Worm (Caenorhabditis elegans) whole organism, L1 larva: ENCODE measurements around the gene mes-6.

Source experiments
- Y116A8C.19 ChIP-seq: sonication (generic microtip); optimal IDR thresholded peaks from 2 replicates; lab custom pipeline; 2016; ENCODE audit warnings: missing compliant biosample characterization, missing genetic modification characterization, borderline replicate concordance
- dpl-1 ChIP-seq, 3 experiments: fragments of 150-350 bp in 2 of 3; sonication (generic microtip) in 1 of 3; optimal IDR thresholded peaks; 2 replicates each; lab custom pipeline; 2014 to 2017; ENCODE audit warnings: missing biosample characterization in 3 of 3, missing genetic modification characterization in 3 of 3, missing genetic modification reagents in 3 of 3
- efl-1 ChIP-seq, 4 experiments: fragments of 150-350 bp; optimal IDR thresholded peaks in 3 of 4; peaks in 1 of 4; 1 replicate in 1 of 4; 2 replicates in 3 of 4; lab custom pipeline; 2014; ENCODE audit warnings: missing biosample characterization in 2 of 4, missing genetic modification characterization in 2 of 4, missing genetic modification reagents in 2 of 4
- egl-13 ChIP-seq: sonication (generic microtip); optimal IDR thresholded peaks from 2 replicates; lab custom pipeline; 2016; ENCODE audit warnings: missing genotype, missing genetic modification reagents, missing genetic modification characterization, missing compliant biosample characterization
- nhr-12 ChIP-seq: sonication (generic microtip); optimal IDR thresholded peaks from 2 replicates; lab custom pipeline; 2017; ENCODE audit warnings: missing biosample characterization, missing genetic modification characterization
- nhr-237 ChIP-seq: fragments of 150-350 bp; optimal IDR thresholded peaks from 2 replicates; lab custom pipeline; 2014; ENCODE audit warnings: missing biosample characterization, missing genetic modification characterization
- snpc-4 ChIP-seq: fragments of 150-350 bp; optimal IDR thresholded peaks from 2 replicates; lab custom pipeline; 2014; ENCODE audit warnings: missing biosample characterization, missing genetic modification characterization
- vab-15 ChIP-seq: sonication (generic microtip); optimal IDR thresholded peaks from 2 replicates; lab custom pipeline; 2017; ENCODE audit warnings: missing genotype, mild to moderate bottlenecking, missing genetic modification characterization, missing compliant biosample characterization
- zag-1 ChIP-seq: fragments of 150-350 bp; optimal IDR thresholded peaks from 2 replicates; lab custom pipeline; 2014; ENCODE audit warnings: missing biosample characterization, missing genetic modification characterization
- ztf-11 ChIP-seq, 2 experiments: sonication (generic microtip); optimal IDR thresholded peaks; 2 replicates each; lab custom pipeline; 2016 to 2017; ENCODE audit warnings: missing genetic modification characterization in 2 of 2, missing biosample characterization in 1 of 2, missing compliant biosample characterization in 1 of 2

DNA sequence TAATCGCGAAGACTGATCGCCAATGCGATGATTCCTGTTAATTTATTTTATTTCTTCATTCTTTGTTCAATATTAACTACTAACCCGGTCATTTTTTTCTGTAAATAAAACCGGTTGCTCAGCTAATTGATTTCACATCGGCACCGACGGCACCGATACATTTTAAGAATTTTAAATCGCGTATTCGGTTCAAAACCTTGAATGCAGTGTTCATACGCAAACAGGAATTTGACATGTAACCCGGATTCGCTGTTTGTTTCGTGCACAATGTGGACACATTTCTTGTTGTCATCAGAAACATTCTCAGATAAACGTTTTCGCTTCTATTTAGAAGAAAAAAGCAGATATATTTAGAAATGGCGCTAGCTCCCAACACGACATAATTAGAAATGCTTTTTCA is 11.1 kb upstream of the mes-6 start:
- TF ChIP-seq Y116A8C.19: no peak
- no peak for TF ChIP-seq vab-15
- no peak for TF ChIP-seq nhr-12 (tag; lab: Kevin White, UChicago)
- no peak for TF ChIP-seq zag-1 (tag; lab: Kevin White, UChicago)
- TF ChIP-seq dpl-1 (GFP tag; optimal IDR thresholded peaks at IDR 0.05; lab: Kevin White, UChicago): no peak
- no peak for TF ChIP-seq ztf-11 (tag; optimal IDR thresholded peaks at IDR 0.05; lab: Kevin White, UChicago)
- no peak for TF ChIP-seq egl-13 (tag; lab: Kevin White, UChicago)
- no peak for TF ChIP-seq efl-1 (optimal IDR thresholded peaks at IDR 0.05; lab: Kevin White, UChicago)
- TF ChIP-seq efl-1 (GFP tag; optimal IDR thresholded peaks at IDR 0.05 in 1 of 2; lab: Kevin White, UChicago): no peak
- TF ChIP-seq nhr-237: no peak
- no peak for TF ChIP-seq snpc-4 (tag; lab: Kevin White, UChicago)
